Fruit fly (Drosophila melanogaster) whole organism, embryonic: ENCODE measurements around the gene Osi17.

Experiments used
- CG1024 ChIP-seq: fragments of 200-800 bp; sonication (Bioruptor generic); IDR thresholded peaks from 2 replicates; pipeline ENCODE4 v1.3.6; 2022; ENCODE audit warnings: missing biosample characterization, missing genetic modification characterization
- CG10979 ChIP-seq: fragments of 200-800 bp; sonication (Bioruptor generic); optimal IDR thresholded peaks from 2 replicates; lab custom pipeline; 2018; ENCODE audit warnings: missing biosample characterization, mild to moderate bottlenecking, missing genetic modification characterization, moderate library complexity
- CG12391 ChIP-seq: fragments of 200-800 bp; sonication (Bioruptor generic); optimal IDR thresholded peaks from 3 replicates; lab custom pipeline; 2018; ENCODE audit warnings: missing biosample characterization, mild to moderate bottlenecking, missing genetic modification characterization, moderate library complexity
- CG13775 ChIP-seq: fragments of 200-800 bp; sonication (Bioruptor generic); optimal IDR thresholded peaks from 3 replicates; lab custom pipeline; 2017; ENCODE audit warnings: missing biosample characterization, mild to moderate bottlenecking, missing genetic modification characterization
- CG14014 ChIP-seq: fragments of 200-800 bp; sonication (Bioruptor generic); IDR thresholded peaks from 2 replicates; pipeline ENCODE4 v1.3.6; 2022; ENCODE audit warnings: missing biosample characterization, missing genetic modification characterization
- CG15479 ChIP-seq: fragments of 200-800 bp; sonication (Bioruptor generic); optimal IDR thresholded peaks from 3 replicates; lab custom pipeline; 2019; ENCODE audit warnings: missing biosample characterization, mild to moderate bottlenecking, missing genetic modification characterization, moderate library complexity
- CG16813 ChIP-seq: fragments of 200-800 bp; sonication (Bioruptor generic); IDR thresholded peaks from 3 replicates; pipeline ENCODE4 v1.3.6; 2022; ENCODE audit warnings: missing biosample characterization, missing genetic modification characterization; ENCODE audit not compliant: partially characterized antibody
- CG17328 ChIP-seq: fragments of 200-800 bp; sonication (Bioruptor generic); IDR thresholded peaks from 2 replicates; pipeline ENCODE4 v1.3.6; 2022; ENCODE audit warnings: missing biosample characterization, missing genetic modification characterization
- CG17802 ChIP-seq: fragments of 200-800 bp; sonication (Bioruptor generic); optimal IDR thresholded peaks from 2 replicates; lab custom pipeline; 2018; ENCODE audit warnings: missing biosample characterization, mild to moderate bottlenecking, missing genetic modification characterization, moderate library complexity
- CG17912 ChIP-seq: fragments of 200-800 bp; sonication (Bioruptor generic); optimal IDR thresholded peaks from 2 replicates; lab custom pipeline; 2018; ENCODE audit warnings: missing biosample characterization, mild to moderate bottlenecking, missing genetic modification characterization
- CG18599 ChIP-seq: fragments of 200-800 bp; sonication (Bioruptor generic); optimal IDR thresholded peaks from 3 replicates; lab custom pipeline; 2017; ENCODE audit warnings: missing biosample characterization, missing genetic modification characterization, mild to moderate bottlenecking, moderate library complexity, missing genetic modification reagents
- CG2678 ChIP-seq: fragments of 200-800 bp; sonication (Bioruptor generic); optimal IDR thresholded peaks from 3 replicates; lab custom pipeline; 2019; ENCODE audit warnings: missing biosample characterization, mild to moderate bottlenecking, missing genetic modification characterization, moderate library complexity
- CG30431 ChIP-seq: fragments of 200-800 bp; sonication (Bioruptor generic); optimal IDR thresholded peaks from 2 replicates; lab custom pipeline; 2017; ENCODE audit warnings: missing biosample characterization, missing genetic modification characterization
- CG3065 ChIP-seq: fragments of 200-800 bp; sonication (Bioruptor generic); optimal IDR thresholded peaks from 2 replicates; lab custom pipeline; 2016; ENCODE audit warnings: missing biosample characterization, missing genetic modification characterization
- CG34422 ChIP-seq: fragments of 200-800 bp; sonication (Bioruptor generic); IDR thresholded peaks from 3 replicates; pipeline ENCODE4 v1.3.6; 2022; ENCODE audit warnings: missing biosample characterization, missing genetic modification characterization
- CG42726 ChIP-seq: fragments of 200-800 bp; sonication (Bioruptor generic); IDR thresholded peaks from 2 replicates; pipeline ENCODE4 v1.3.6; 2022; ENCODE audit warnings: missing biosample characterization, missing genetic modification characterization; ENCODE audit not compliant: partially characterized antibody
- CG43689 ChIP-seq: fragments of 200-800 bp; sonication (Bioruptor generic); IDR thresholded peaks from 2 replicates; pipeline ENCODE4 v1.3.6; 2022; ENCODE audit warnings: missing biosample characterization, missing genetic modification characterization
- CG4617 ChIP-seq: fragments of 200-800 bp; sonication (Bioruptor generic); optimal IDR thresholded peaks from 3 replicates; lab custom pipeline; 2016; ENCODE audit warnings: missing biosample characterization, missing genetic modification characterization, borderline replicate concordance
- CG6813 ChIP-seq: fragments of 200-800 bp; sonication (Bioruptor generic); optimal IDR thresholded peaks from 2 replicates; lab custom pipeline; 2017; ENCODE audit warnings: missing biosample characterization, missing genetic modification characterization, mild to moderate bottlenecking, moderate library complexity, missing genetic modification reagents
- Ets65A ChIP-seq: fragments of 200-800 bp; sonication (Bioruptor generic); peaks from one replicate; lab custom pipeline; 2016; ENCODE audit warnings: missing biosample characterization, missing genetic modification characterization
- H15 ChIP-seq: fragments of 200-800 bp; sonication (Bioruptor generic); IDR thresholded peaks from 3 replicates; pipeline ENCODE4 v1.3.6; 2022; ENCODE audit warnings: missing biosample characterization, missing genetic modification characterization
- Hand ChIP-seq: fragments of 200-800 bp; sonication (Bioruptor generic); optimal IDR thresholded peaks from 2 replicates; lab custom pipeline; 2017; ENCODE audit warnings: mild to moderate bottlenecking, missing biosample characterization, missing genetic modification reagents, missing genetic modification characterization
- HmgD ChIP-seq: fragments of 200-800 bp; sonication (Bioruptor generic); optimal IDR thresholded peaks from 3 replicates; lab custom pipeline; 2016; ENCODE audit warnings: missing biosample characterization, missing genetic modification characterization
- MBD-R2 ChIP-seq: fragments of 200-800 bp; sonication (Bioruptor generic); IDR thresholded peaks from 2 replicates; pipeline ENCODE4 v1.3.6; 2022; ENCODE audit warnings: missing biosample characterization, missing genetic modification characterization
- Mes4 ChIP-seq: fragments of 200-800 bp; sonication (Bioruptor generic); optimal IDR thresholded peaks from 2 replicates; lab custom pipeline; 2016; ENCODE audit warnings: missing biosample characterization, missing genetic modification characterization
- Mrtf ChIP-seq: fragments of 200-800 bp; sonication (Bioruptor generic); IDR thresholded peaks from 3 replicates; pipeline ENCODE4 v1.3.6; 2022; ENCODE audit warnings: missing biosample characterization, missing genetic modification characterization
- NC2α ChIP-seq: fragments of 200-800 bp; sonication (Bioruptor generic); optimal IDR thresholded peaks from 2 replicates; lab custom pipeline; 2016; ENCODE audit warnings: missing biosample characterization, missing genetic modification characterization
- Neu2 ChIP-seq: fragments of 200-800 bp; sonication (Bioruptor generic); optimal IDR thresholded peaks from 3 replicates; lab custom pipeline; 2016; ENCODE audit warnings: missing biosample characterization, missing genetic modification characterization, borderline replicate concordance
- az2 ChIP-seq: fragments of 200-800 bp; sonication (Bioruptor generic); optimal IDR thresholded peaks from 3 replicates; lab custom pipeline; 2016; ENCODE audit warnings: missing biosample characterization, missing genetic modification characterization
- chn ChIP-seq: fragments of 200-800 bp; sonication (Bioruptor generic); optimal IDR thresholded peaks from 2 replicates; lab custom pipeline; 2016; ENCODE audit warnings: missing biosample characterization, missing genetic modification characterization
- crc ChIP-seq: fragments of 200-800 bp; sonication (Bioruptor generic); optimal IDR thresholded peaks from 2 replicates; lab custom pipeline; 2016; ENCODE audit warnings: missing biosample characterization, missing genetic modification characterization
- croc ChIP-seq: fragments of 200-800 bp; sonication (Bioruptor generic); conservative IDR thresholded peaks from 3 replicates; pipeline ENCODE4 v1.3.6; 2022; ENCODE audit warnings: missing biosample characterization, missing genetic modification characterization
- danr ChIP-seq: fragments of 200-800 bp; sonication (Bioruptor generic); IDR thresholded peaks from 2 replicates; pipeline ENCODE4 v1.3.6; 2022; ENCODE audit warnings: missing biosample characterization, missing genetic modification characterization
- dpn ChIP-seq, 2 experiments: fragments of 200-800 bp; sonication (Bioruptor generic); optimal IDR thresholded peaks; 3 replicates each; lab custom pipeline; 2016; ENCODE audit warnings: missing biosample characterization in 2 of 2, missing genetic modification characterization in 2 of 2
- ftz-f1 ChIP-seq: fragments of 200-800 bp; sonication (Bioruptor generic); optimal IDR thresholded peaks from 2 replicates; lab custom pipeline; 2016; ENCODE audit warnings: missing biosample characterization, missing genetic modification characterization
- grau ChIP-seq: fragments of 200-800 bp; optimal IDR thresholded peaks from 3 replicates; lab custom pipeline; 2019; ENCODE audit warnings: missing biosample characterization, mild to moderate bottlenecking, missing genetic modification characterization, moderate library complexity
- grn ChIP-seq: fragments of 200-800 bp; sonication (Bioruptor generic); optimal IDR thresholded peaks from 3 replicates; lab custom pipeline; 2017; ENCODE audit warnings: missing biosample characterization, missing genetic modification characterization
- insv ChIP-seq, 2 experiments: fragments of 200-800 bp; sonication (Bioruptor generic); optimal IDR thresholded peaks; 3 replicates each; lab custom pipeline; 2016 to 2018; ENCODE audit warnings: missing biosample characterization in 2 of 2, missing genetic modification characterization in 2 of 2
- kah ChIP-seq: fragments of 200-800 bp; sonication (Bioruptor generic); optimal IDR thresholded peaks from 2 replicates; lab custom pipeline; 2018; ENCODE audit warnings: missing biosample characterization, mild to moderate bottlenecking, missing genetic modification characterization
- kni ChIP-seq: fragments of 200-800 bp; sonication (Bioruptor generic); optimal IDR thresholded peaks from 3 replicates; lab custom pipeline; 2017; ENCODE audit warnings: mild to moderate bottlenecking, missing biosample characterization, missing genetic modification reagents, missing genetic modification characterization
- lmd ChIP-seq: fragments of 200-800 bp; sonication (Bioruptor generic); IDR thresholded peaks from 2 replicates; pipeline ENCODE4 v1.3.6; 2022; ENCODE audit warnings: missing biosample characterization, missing genetic modification characterization
- mirr ChIP-seq: fragments of 200-800 bp; sonication (Bioruptor generic); optimal IDR thresholded peaks from 3 replicates; lab custom pipeline; 2018; ENCODE audit warnings: missing biosample characterization, mild to moderate bottlenecking, missing genetic modification characterization
- rib ChIP-seq: fragments of 200-800 bp; sonication (Bioruptor generic); IDR thresholded peaks from 2 replicates; pipeline ENCODE4 v1.3.6; 2022; ENCODE audit warnings: missing biosample characterization, missing genetic modification characterization
- slbo ChIP-seq: fragments of 200-800 bp; sonication (Bioruptor generic); IDR thresholded peaks from 2 replicates; pipeline ENCODE4 v1.3.6; 2022; ENCODE audit warnings: missing biosample characterization, missing genetic modification characterization
- tap ChIP-seq: fragments of 200-800 bp; optimal IDR thresholded peaks from 3 replicates; lab custom pipeline; 2019; ENCODE audit warnings: missing biosample characterization, mild to moderate bottlenecking, missing genetic modification characterization, moderate library complexity
- tna ChIP-seq: fragments of 200-800 bp; sonication (Bioruptor generic); IDR thresholded peaks from 2 replicates; pipeline ENCODE4 v1.3.6; 2022; ENCODE audit warnings: missing biosample characterization, missing genetic modification characterization; ENCODE audit not compliant: partially characterized antibody
- vfl ChIP-seq: fragments of 200-800 bp; sonication (Bioruptor generic); optimal IDR thresholded peaks from 2 replicates; lab custom pipeline; 2016; ENCODE audit warnings: missing biosample characterization, missing genetic modification characterization
- vnd ChIP-seq: fragments of 200-800 bp; sonication (Bioruptor generic); IDR thresholded peaks from 3 replicates; pipeline ENCODE4 v1.3.6; 2022; ENCODE audit warnings: missing biosample characterization, missing genetic modification characterization; ENCODE audit not compliant: partially characterized antibody
- wdn ChIP-seq: fragments of 200-800 bp; sonication (Bioruptor generic); IDR thresholded peaks from 2 replicates; pipeline ENCODE4 v1.3.6; 2022; ENCODE audit warnings: missing biosample characterization, missing genetic modification characterization

The Osi17 gene

DNA sequence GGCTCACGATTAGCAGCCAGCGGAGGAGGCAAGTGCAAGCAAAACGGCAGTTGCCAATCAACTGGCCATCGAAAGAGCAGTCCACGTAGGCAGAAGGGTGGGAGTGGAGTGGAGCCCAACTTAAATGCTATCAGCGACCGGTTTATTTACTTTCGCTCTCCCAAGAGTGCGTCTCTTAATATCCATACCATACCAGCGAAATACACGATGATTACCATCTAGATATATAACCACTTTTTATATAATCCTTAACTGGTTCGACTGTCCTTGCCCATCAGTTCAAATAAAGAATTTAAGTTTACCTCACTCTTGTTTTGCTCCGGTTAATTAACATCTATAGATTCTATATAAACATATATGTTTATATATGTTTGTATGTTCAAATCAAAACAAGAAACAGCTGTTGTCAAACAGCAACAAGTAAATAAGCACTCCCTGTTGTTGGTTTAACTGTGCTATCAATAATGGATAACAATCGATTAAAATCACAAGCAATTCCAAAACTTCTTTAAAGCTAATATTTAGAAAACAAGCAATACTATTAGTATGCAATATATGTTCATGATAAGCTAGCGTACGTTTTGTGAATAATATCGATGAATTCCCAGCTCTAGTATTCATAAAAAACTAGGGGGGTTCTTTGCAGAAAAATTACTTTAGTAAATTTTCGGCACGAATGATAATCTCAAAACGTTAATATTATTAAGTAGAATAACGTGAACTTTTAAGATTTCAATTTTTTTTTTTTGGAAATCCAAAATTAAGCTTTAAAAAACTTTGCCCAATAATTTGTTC, 62.1 kb downstream of the Osi17 start (continued):
- TF ChIP-seq NC2α (GFP tag; lab: Kevin White, UChicago) (no peak), HmgD (GFP tag; lab: Kevin White, UChicago) (no peak), CG1024 (GFP tag; lab: Robert Waterston, UW) (peak; percentile 17; the same call in 1 of the 2 replicates), grau (peak; percentile 32), chn (peak; percentile 5), insv (GFP tag; optimal IDR thresholded peaks at IDR 0.05; lab: Kevin White, UChicago) (peak in 1 of 2 experiments; percentile 45), CG13775 (GFP tag; lab: Kevin White, UChicago) (peak; percentile 35), kah (GFP tag; lab: Kevin White, UChicago) (peak; percentile 17), ftz-f1 (GFP tag; lab: Kevin White, UChicago) (no peak), CG17802 (tag; lab: Kevin White, UChicago) (no peak), mirr (GFP tag; lab: Kevin White, UChicago) (peak; percentile 52), H15 (GFP tag; lab: Robert Waterston, UW) (no peak), tna (GFP tag; lab: Robert Waterston, UW) (no peak), Mes4 (GFP tag; lab: Kevin White, UChicago) (peak; percentile 27), CG12391 (peak; percentile 54), kni (GFP tag; lab: Kevin White, UChicago) (peak; percentile 23), CG2678 (peak; percentile 75), MBD-R2 (GFP tag; lab: Robert Waterston, UW) (peak; percentile 55; the same call in 1 of the 2 replicates), CG3065 (GFP tag; lab: Kevin White, UChicago) (no peak), slbo (peak; percentile 48; the same call in 1 of the 2 replicates), vfl (GFP tag; lab: Kevin White, UChicago) (no peak), CG6813 (GFP tag; lab: Kevin White, UChicago) (peak; percentile 48), lmd (GFP tag; lab: Robert Waterston, UW) (no peak), Hand (GFP tag; lab: Kevin White, UChicago) (no peak), az2 (GFP tag; lab: Kevin White, UChicago) (no peak), CG42726 (GFP tag; lab: Robert Waterston, UW) (no peak), CG43689 (GFP tag; lab: Robert Waterston, UW) (no peak), croc (GFP tag; lab: Robert Waterston, UW) (no peak), dpn (GFP tag; optimal IDR thresholded peaks at IDR 0.05; lab: Kevin White, UChicago) (peak; percentile 4 to 34), CG16813 (GFP tag; lab: Robert Waterston, UW) (no peak), CG30431 (no peak), CG4617 (GFP tag; lab: Kevin White, UChicago) (peak; percentile 19), rib (GFP tag; lab: Robert Waterston, UW) (no peak), wdn (GFP tag; lab: Robert Waterston, UW) (peak; percentile 45; the same call in 1 of the 2 replicates), CG17328 (GFP tag; lab: Robert Waterston, UW) (no peak), tap (tag; lab: Kevin White, UChicago) (no peak), CG14014 (GFP tag; lab: Robert Waterston, UW) (peak; percentile 65; the same call in 1 of the 2 replicates), grn (GFP tag; lab: Kevin White, UChicago) (peak; percentile 68), CG17912 (no peak), Neu2 (no peak), Ets65A (no peak), CG18599 (GFP tag; lab: Kevin White, UChicago) (peak; percentile 67), danr (GFP tag; lab: Robert Waterston, UW) (peak; percentile 29; the same call in 1 of the 2 replicates), CG15479 (GFP tag; lab: Kevin White, UChicago) (no peak), Mrtf (GFP tag; lab: Robert Waterston, UW) (no peak), vnd (no peak), CG10979 (tag; lab: Kevin White, UChicago) (peak; percentile 3), crc (GFP tag; lab: Kevin White, UChicago) (no peak), CG34422 (GFP tag; lab: Robert Waterston, UW) (peak; percentile 43; the same call in 1 of the 3 replicates)
